Fruit fly (Drosophila melanogaster): Measurements from ENCODE around the gene Sry-delta.

dm6 chr3R:30038628-30039027, 4.5 kb upstream of the Sry-delta start, which contains the start of gene janB:
- TF ChIP-seq CG1024 (GFP tag; IDR thresholded peaks at IDR 0.05): no peak
- no peak for TF ChIP-seq org-1 (GFP tag; optimal IDR thresholded peaks at IDR 0.05)
- TF ChIP-seq Atf3 (GFP tag; optimal IDR thresholded peaks at IDR 0.05): no peak
- TF ChIP-seq run (tag; optimal IDR thresholded peaks at IDR 0.05): no peak
- no peak for TF ChIP-seq CG7271 (tag; optimal IDR thresholded peaks at IDR 0.05)
